Fruit fly (Drosophila melanogaster): ENCODE measurements around the gene CG3588.

Gene CG3588

dm6 chrX:2947545-2948072, 28.0 kb downstream of the CG3588 start, which contains the start of gene CG3603 (continued):
- no peak for TF ChIP-seq Bdp1 (GFP tag; optimal IDR thresholded peaks at IDR 0.05)
- peak; percentile 67 for TF ChIP-seq Nf-YB (GFP tag; optimal IDR thresholded peaks at IDR 0.05)
- TF ChIP-seq CG34224 (GFP tag; IDR thresholded peaks at IDR 0.05; ENCODE audit: partially characterized antibody): peak; percentile 38; the same call in 1 of the 3 replicates
- TF ChIP-seq kni (GFP tag; optimal IDR thresholded peaks at IDR 0.05): no peak
- no peak for TF ChIP-seq CG32772 (GFP tag; IDR thresholded peaks at IDR 0.05)
- TF ChIP-seq Drgx (GFP tag; IDR thresholded peaks at IDR 0.05): peak; percentile 74
- TF ChIP-seq E2f2 (GFP tag; IDR thresholded peaks at IDR 0.05): peak; percentile 16; the same call in 1 of the 2 replicates
- TF ChIP-seq Adf1 (GFP tag; IDR thresholded peaks at IDR 0.05): no peak

dm6 chrX:2949114-2949513, 29.5 kb downstream of the CG3588 start:
- TF ChIP-seq twi (tag; optimal IDR thresholded peaks at IDR 0.05) (no peak), kah (GFP tag; optimal IDR thresholded peaks at IDR 0.05) (peak; percentile 97), CG34224 (GFP tag; IDR thresholded peaks at IDR 0.05; ENCODE audit: partially characterized antibody) (peak; percentile 62; the same call in 2 of the 3 replicates), Fer3 (tag; optimal IDR thresholded peaks at IDR 0.05) (no peak), CG3838 (GFP tag; optimal IDR thresholded peaks at IDR 0.05) (no peak), CG8290 (GFP tag; optimal IDR thresholded peaks at IDR 0.05) (no peak), CG8290 (tag; optimal IDR thresholded peaks at IDR 0.05) (no peak), Sry-δ (GFP tag; optimal IDR thresholded peaks at IDR 0.05) (peak; percentile 29), Scr (GFP tag; IDR thresholded peaks at IDR 0.05; ENCODE audit: partially characterized antibody) (peak; percentile 76), slp2 (GFP tag; optimal IDR thresholded peaks at IDR 0.05) (no peak), nmo (GFP tag; optimal IDR thresholded peaks at IDR 0.05) (no peak), CG34376 (GFP tag; optimal IDR thresholded peaks at IDR 0.05) (no peak), CG9817 (tag; optimal IDR thresholded peaks at IDR 0.05) (no peak), bbx (GFP tag; IDR thresholded peaks at IDR 0.05; ENCODE audit: partially characterized antibody) (peak; percentile 80), trem (tag; optimal IDR thresholded peaks at IDR 0.05) (peak; percentile 31), sim (GFP tag; IDR thresholded peaks at IDR 0.05) (no peak), CG18599 (GFP tag; optimal IDR thresholded peaks at IDR 0.05) (no peak), CTCF (GFP tag; optimal IDR thresholded peaks at IDR 0.05) (peak; percentile 94), dpn (GFP tag; optimal IDR thresholded peaks at IDR 0.05) (no peak), wdn (GFP tag; IDR thresholded peaks at IDR 0.05) (no peak), ewg (GFP tag; optimal IDR thresholded peaks at IDR 0.05) (no peak), CG8765 (GFP tag; IDR thresholded peaks at IDR 0.05) (no peak), CG33213 (GFP tag; optimal IDR thresholded peaks at IDR 0.05) (no peak), Xrp1 (GFP tag; IDR thresholded peaks at IDR 0.05) (no peak), Dref (GFP tag; IDR thresholded peaks at IDR 0.05) (peak; percentile 48), vfl (GFP tag; optimal IDR thresholded peaks at IDR 0.05) (no peak), row (GFP tag; IDR thresholded peaks at IDR 0.05) (no peak), Med (GFP tag) (peak; percentile 62), kay (GFP tag; optimal IDR thresholded peaks at IDR 0.05) (no peak), pb (GFP tag; optimal IDR thresholded peaks at IDR 0.05) (no peak), Tbp (GFP tag; optimal IDR thresholded peaks at IDR 0.05) (no peak), CG9437 (GFP tag; optimal IDR thresholded peaks at IDR 0.05) (no peak), sima (GFP tag; optimal IDR thresholded peaks at IDR 0.05) (no peak), sens (GFP tag) (peak; percentile 78), ham (GFP tag; IDR thresholded peaks at IDR 0.05) (no peak), CG6854 (GFP tag; optimal IDR thresholded peaks at IDR 0.05) (no peak), ato (GFP tag; IDR thresholded peaks at IDR 0.05; ENCODE audit: partially characterized antibody) (peak; percentile 30; the same call in 1 of the 2 replicates), CG7786 (GFP tag; optimal IDR thresholded peaks at IDR 0.05) (no peak), bsh (GFP tag; optimal IDR thresholded peaks at IDR 0.05) (no peak), HLH54F (GFP tag; optimal IDR thresholded peaks at IDR 0.05) (no peak), so (GFP tag; IDR thresholded peaks at IDR 0.05) (peak; percentile 66; the same call in 2 of the 3 replicates), CG9727 (GFP tag; optimal IDR thresholded peaks at IDR 0.05) (no peak), inv (GFP tag; IDR thresholded peaks at IDR 0.05; ENCODE audit: partially characterized antibody) (peak; percentile 44; the same call in 1 of the 2 replicates)
